Worm (Caenorhabditis elegans): ENCODE measurements around the gene ZK938.1.

DNA sequence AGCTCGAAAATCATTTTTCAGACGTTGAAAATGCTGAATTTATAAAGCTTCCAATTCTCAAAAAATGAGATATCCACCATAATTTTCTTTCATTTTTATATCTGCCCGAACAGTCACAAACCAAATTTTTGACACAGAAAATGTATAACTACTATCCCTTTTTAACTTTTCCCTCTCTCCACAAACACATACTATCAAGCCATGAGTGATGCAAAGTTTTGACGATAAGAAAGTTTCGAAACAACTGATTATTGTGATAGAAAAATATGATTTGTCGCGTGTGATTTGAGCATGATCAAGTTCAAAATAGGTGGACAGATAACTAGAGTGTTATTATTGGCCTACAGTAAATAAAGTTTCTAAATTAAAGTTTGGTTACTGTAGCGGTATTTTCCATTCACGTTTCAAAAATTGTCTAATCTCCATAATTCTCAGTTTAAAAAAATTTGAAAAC, 21.7 kb upstream of the ZK938.1 start, which contains the start of gene cyp-13A8:
- TF ChIP-seq mdl-1 (tag; optimal IDR thresholded peaks at IDR 0.05) (no peak), vab-15 (tag; optimal IDR thresholded peaks at IDR 0.05) (no peak), nhr-12 (tag; optimal IDR thresholded peaks at IDR 0.05) (no peak), fos-1 (tag; optimal IDR thresholded peaks at IDR 0.05) (no peak), elt-2 (tag; optimal IDR thresholded peaks at IDR 0.05) (peak; percentile 66), sptf-1 (tag; optimal IDR thresholded peaks at IDR 0.05) (no peak), unc-62 (GFP tag; optimal IDR thresholded peaks at IDR 0.05) (no peak), ztf-11 (tag; optimal IDR thresholded peaks at IDR 0.05) (no peak), nhr-47 (tag; optimal IDR thresholded peaks at IDR 0.05) (no peak), unc-130 (tag; optimal IDR thresholded peaks at IDR 0.05) (no peak), rnt-1 (tag; optimal IDR thresholded peaks at IDR 0.05) (no peak)
